Worm (Caenorhabditis elegans): ENCODE data around the gene F08F3.4.

The F08F3.4 gene

DNA sequence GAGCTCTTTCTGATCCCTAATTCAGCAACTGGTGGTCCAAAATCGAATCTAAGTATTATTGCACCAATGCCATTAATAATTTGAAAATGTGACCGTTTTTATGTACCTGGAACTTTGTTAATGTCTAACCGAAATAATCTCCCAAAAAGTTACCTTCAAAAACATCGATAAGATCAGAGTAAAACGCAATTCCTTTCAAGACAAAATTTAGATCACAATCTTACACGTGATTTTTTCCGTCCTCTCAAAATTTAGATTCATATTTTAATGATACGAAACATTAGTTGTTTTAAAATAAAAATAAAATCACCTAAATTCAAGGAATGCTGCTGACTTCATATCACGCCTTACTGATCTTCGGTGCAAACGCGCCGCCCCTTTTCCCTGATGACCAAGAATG is 15.6 kb downstream of the F08F3.4 start:
- no peak for TF ChIP-seq aly-1 (tag; optimal IDR thresholded peaks at IDR 0.05)
- no peak for TF ChIP-seq tbx-37 (GFP tag; conservative IDR thresholded peaks at IDR 0.05)
- no peak for TF ChIP-seq flt-1 (GFP tag; IDR thresholded peaks at IDR 0.05)
- no peak for TF ChIP-seq ceh-36 (tag; optimal IDR thresholded peaks at IDR 0.05)
- TF ChIP-seq tra-4 (tag; optimal IDR thresholded peaks at IDR 0.05), result no peak
- no peak for TF ChIP-seq tbx-11 (GFP tag; IDR thresholded peaks at IDR 0.05)
- TF ChIP-seq pes-1 (GFP tag; IDR thresholded peaks at IDR 0.05), result no peak
- TF ChIP-seq ets-7 (tag; optimal IDR thresholded peaks at IDR 0.05), result no peak

ce11 chrV:5427860-5428259 is 17.1 kb downstream of the F08F3.4 start, which contains the start of gene rhr-1:
Gene rhr-1, plus strand, starts transcription at chrV:5428160.
- TF ChIP-seq hnd-1 (tag; optimal IDR thresholded peaks at IDR 0.05) (no peak), F13C5.2 (tag; optimal IDR thresholded peaks at IDR 0.05) (no peak), hmg-4 (GFP tag; optimal IDR thresholded peaks at IDR 0.05) (no peak), ets-7 (tag; optimal IDR thresholded peaks at IDR 0.05) (no peak), hmbx-1 (tag; optimal IDR thresholded peaks at IDR 0.05) (no peak), sea-1 (GFP tag; conservative IDR thresholded peaks at IDR 0.05) (no peak), aly-1 (tag; optimal IDR thresholded peaks at IDR 0.05) (no peak)

DNA sequence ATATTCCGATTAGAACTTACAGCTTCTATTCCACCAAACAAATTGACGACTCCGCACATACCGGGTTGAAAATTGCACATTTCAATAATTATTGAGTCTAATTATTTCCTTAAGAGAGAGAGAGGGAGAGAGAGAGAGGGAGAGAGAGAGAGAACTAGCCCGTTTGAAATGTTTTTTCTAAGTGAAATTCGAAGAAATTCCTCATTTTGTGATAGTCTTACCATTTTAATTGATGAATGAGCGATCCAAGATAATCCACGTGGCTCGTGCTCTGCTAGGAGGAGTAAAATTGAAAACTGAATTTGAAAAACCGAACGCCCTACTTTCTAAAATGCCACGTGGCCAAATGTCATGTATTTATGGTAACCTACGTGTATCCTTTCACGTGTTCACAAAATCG is 21.7 kb downstream of the F08F3.4 start, which contains the start of gene F08F3.8:
F08F3.8 (minus strand) TSS at position 101 of the 400 bp plus-strand sequence.
- TF ChIP-seq B0310.2 (tag; optimal IDR thresholded peaks at IDR 0.05), result no peak
- TF ChIP-seq hmbx-1 (tag; optimal IDR thresholded peaks at IDR 0.05), result no peak
- TF ChIP-seq pes-1 (GFP tag; IDR thresholded peaks at IDR 0.05), result no peak
- TF ChIP-seq hmg-4 (GFP tag; optimal IDR thresholded peaks at IDR 0.05), result no peak
- TF ChIP-seq F13C5.2 (tag; optimal IDR thresholded peaks at IDR 0.05), result no peak
- TF ChIP-seq aly-1 (tag; optimal IDR thresholded peaks at IDR 0.05), result no peak
- no peak for TF ChIP-seq tbx-11 (GFP tag; IDR thresholded peaks at IDR 0.05)
- no peak for TF ChIP-seq flt-1 (GFP tag; IDR thresholded peaks at IDR 0.05)
- TF ChIP-seq tbx-37 (GFP tag; conservative IDR thresholded peaks at IDR 0.05), result no peak
- TF ChIP-seq ets-7 (tag; optimal IDR thresholded peaks at IDR 0.05), result no peak
- no peak for TF ChIP-seq ceh-36 (tag; optimal IDR thresholded peaks at IDR 0.05)
- no peak for TF ChIP-seq ama-1 (optimal IDR thresholded peaks at IDR 0.05)
- no peak for TF ChIP-seq scrt-1 (GFP tag; IDR thresholded peaks at IDR 0.05)

DNA sequence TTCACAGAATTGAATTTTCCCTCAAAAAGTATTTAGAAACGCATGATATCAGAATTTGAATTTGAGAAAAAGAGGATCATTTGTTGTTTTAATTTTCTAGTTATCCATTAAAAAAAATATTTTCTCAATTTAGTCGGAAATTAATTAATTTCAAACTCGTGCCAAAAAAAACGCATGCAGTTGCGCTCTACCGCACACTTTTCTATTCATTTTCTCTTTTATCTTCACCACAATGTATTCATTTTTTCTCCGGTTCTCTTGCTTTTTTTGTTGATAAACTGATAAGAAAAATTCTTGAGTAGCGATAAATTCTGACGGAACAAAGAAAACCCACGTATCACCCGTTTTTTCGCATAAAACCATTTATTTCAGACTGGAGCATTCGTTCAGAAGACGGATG is 22.3 kb downstream of the F08F3.4 start, which contains the start of gene acl-6:
acl-6 (plus strand) TSS at position 367 of the 400 bp plus-strand sequence.
- no peak for TF ChIP-seq B0310.2 (tag; optimal IDR thresholded peaks at IDR 0.05)
- no peak for TF ChIP-seq hmbx-1 (tag; optimal IDR thresholded peaks at IDR 0.05)
- no peak for TF ChIP-seq flt-1 (GFP tag; IDR thresholded peaks at IDR 0.05)
- no peak for TF ChIP-seq ceh-13 (GFP tag; optimal IDR thresholded peaks at IDR 0.05)
- TF ChIP-seq ceh-36 (tag; optimal IDR thresholded peaks at IDR 0.05), result no peak
- no peak for TF ChIP-seq hmg-4 (GFP tag; optimal IDR thresholded peaks at IDR 0.05)
- TF ChIP-seq tbx-37 (GFP tag; conservative IDR thresholded peaks at IDR 0.05), result no peak
- no peak for TF ChIP-seq sea-1 (GFP tag; conservative IDR thresholded peaks at IDR 0.05)
- no peak for TF ChIP-seq hnd-1 (tag; optimal IDR thresholded peaks at IDR 0.05)
- no peak for TF ChIP-seq pes-1 (GFP tag; IDR thresholded peaks at IDR 0.05)
- no peak for TF ChIP-seq tbx-11 (GFP tag; IDR thresholded peaks at IDR 0.05)

ce11 chrV:5439068-5439467 is 28.3 kb downstream of the F08F3.4 start, which contains the start of gene snpc-1.3:
Gene snpc-1.3, minus strand, starts transcription at chrV:5439168.
- TF ChIP-seq aly-1 (tag; optimal IDR thresholded peaks at IDR 0.05) (no peak), B0310.2 (tag; optimal IDR thresholded peaks at IDR 0.05) (no peak), ama-1 (optimal IDR thresholded peaks at IDR 0.05) (no peak), ceh-36 (tag; optimal IDR thresholded peaks at IDR 0.05) (no peak), pes-1 (GFP tag; IDR thresholded peaks at IDR 0.05) (no peak), sea-1 (GFP tag; conservative IDR thresholded peaks at IDR 0.05) (no peak), hnd-1 (tag; optimal IDR thresholded peaks at IDR 0.05) (no peak), F13C5.2 (tag; optimal IDR thresholded peaks at IDR 0.05) (no peak), ets-7 (tag; optimal IDR thresholded peaks at IDR 0.05) (no peak), flt-1 (GFP tag; IDR thresholded peaks at IDR 0.05) (no peak), tra-4 (tag; optimal IDR thresholded peaks at IDR 0.05) (no peak), tbx-37 (GFP tag; conservative IDR thresholded peaks at IDR 0.05) (no peak), hmbx-1 (tag; optimal IDR thresholded peaks at IDR 0.05) (no peak), scrt-1 (GFP tag; IDR thresholded peaks at IDR 0.05) (no peak), ceh-13 (GFP tag; optimal IDR thresholded peaks at IDR 0.05) (no peak), tbx-11 (GFP tag; IDR thresholded peaks at IDR 0.05) (no peak), hmg-4 (GFP tag; optimal IDR thresholded peaks at IDR 0.05) (no peak)

- TF ChIP-seq pes-1 (GFP tag; IDR thresholded peaks at IDR 0.05) (no peak), scrt-1 (GFP tag; IDR thresholded peaks at IDR 0.05) (no peak)
These were observed 31.6 kb downstream of the F08F3.4 start for ce11 chrV:5442366-5442765.

- TF ChIP-seq aly-1 (tag; optimal IDR thresholded peaks at IDR 0.05) (no peak), F13C5.2 (tag; optimal IDR thresholded peaks at IDR 0.05) (no peak), scrt-1 (GFP tag; IDR thresholded peaks at IDR 0.05) (no peak), flt-1 (GFP tag; IDR thresholded peaks at IDR 0.05) (no peak), ama-1 (optimal IDR thresholded peaks at IDR 0.05) (no peak), sea-1 (GFP tag; conservative IDR thresholded peaks at IDR 0.05) (no peak), B0310.2 (tag; optimal IDR thresholded peaks at IDR 0.05) (no peak), tbx-37 (GFP tag; conservative IDR thresholded peaks at IDR 0.05) (no peak), pes-1 (GFP tag; IDR thresholded peaks at IDR 0.05) (no peak), tbx-11 (GFP tag; IDR thresholded peaks at IDR 0.05) (no peak), tra-4 (tag; optimal IDR thresholded peaks at IDR 0.05) (no peak), hnd-1 (tag; optimal IDR thresholded peaks at IDR 0.05) (no peak), hmbx-1 (tag; optimal IDR thresholded peaks at IDR 0.05) (no peak)
These were observed 33.3 kb downstream of the F08F3.4 start for ce11 chrV:5444037-5444436.

DNA sequence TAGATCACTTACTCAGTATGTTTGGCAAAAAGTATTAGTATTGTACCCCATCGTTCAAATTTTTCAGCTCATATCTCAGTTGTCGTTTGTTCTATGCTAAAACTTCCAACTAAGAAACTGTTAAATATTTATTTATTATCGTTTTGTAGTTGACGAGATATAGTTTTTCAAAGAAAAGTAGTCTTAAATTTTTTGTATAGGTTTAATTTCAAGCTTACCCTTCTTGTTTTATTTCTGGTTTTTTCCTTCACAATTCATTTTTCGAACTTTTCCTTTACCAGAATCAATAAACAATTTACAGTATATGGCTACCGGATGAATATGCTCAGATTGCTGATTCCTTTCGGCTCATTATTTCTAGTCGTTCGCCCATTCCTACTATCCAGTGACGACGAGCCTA is 35.1 kb downstream of the F08F3.4 start, which contains the start of gene F08F3.1:
F08F3.1 (plus strand) TSS at position 301 of the 400 bp plus-strand sequence.
- TF ChIP-seq ama-1 (optimal IDR thresholded peaks at IDR 0.05) (no peak), aly-1 (tag; optimal IDR thresholded peaks at IDR 0.05) (no peak), ets-7 (tag; optimal IDR thresholded peaks at IDR 0.05) (no peak), pes-1 (GFP tag; IDR thresholded peaks at IDR 0.05) (no peak)

Measured in whole organism, early embryonic.